Worm (Caenorhabditis elegans): ENCODE measurements around the gene F32D8.7.

DNA sequence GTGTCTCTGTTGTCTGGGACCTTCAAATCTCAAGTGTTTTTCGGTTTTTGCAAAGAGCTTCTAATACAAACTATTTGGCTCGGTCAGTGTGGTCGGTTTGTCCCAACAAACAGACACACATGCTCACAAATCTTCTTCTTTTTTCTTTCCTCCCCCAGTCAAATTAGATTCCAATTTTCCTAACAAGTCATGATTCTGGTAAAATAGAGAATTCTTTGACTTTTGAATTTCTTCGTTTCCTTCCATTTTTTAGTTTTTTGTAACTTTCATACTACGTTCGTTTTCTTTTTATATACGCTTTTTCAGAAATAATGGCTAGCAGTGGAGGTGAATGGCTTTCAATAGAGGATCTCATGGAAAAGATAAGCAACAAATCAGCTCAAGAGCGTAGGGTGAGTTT lies 5.5 kb downstream of the F32D8.7 start, which contains the start of gene F32D8.15:
- no peak for TF ChIP-seq pha-4 (tag; optimal IDR thresholded peaks at IDR 0.05)
- TF ChIP-seq snpc-4 (tag; optimal IDR thresholded peaks at IDR 0.05), result no peak
- no peak for TF ChIP-seq elt-3 (tag; optimal IDR thresholded peaks at IDR 0.05)
- TF ChIP-seq ceh-82 (tag; optimal IDR thresholded peaks at IDR 0.05), result no peak
